Fruit fly (Drosophila melanogaster) whole organism, embryonic: ENCODE data around the gene Ir87a.
A peak's percentile ranks its signal among the peaks of the same experiment; 100 is the strongest.

Experiments used
- ATbp ChIP-seq: fragments of 200-800 bp; sonication (Bioruptor generic); optimal IDR thresholded peaks from 2 replicates; lab custom pipeline; 2017; ENCODE audit warnings: missing biosample characterization, mild to moderate bottlenecking, missing genetic modification characterization, missing genetic modification reagents
- C15 ChIP-seq: fragments of 200-800 bp; sonication (Bioruptor generic); IDR thresholded peaks from 3 replicates; pipeline ENCODE4 v1.3.6; 2022; ENCODE audit warnings: missing biosample characterization, missing genetic modification characterization
- CG10321 ChIP-seq: fragments of 200-800 bp; sonication (Bioruptor generic); IDR thresholded peaks from 2 replicates; pipeline ENCODE4 v1.3.6; 2022; ENCODE audit warnings: missing biosample characterization, missing genetic modification characterization
- CG10543 ChIP-seq: fragments of 200-800 bp; sonication (Bioruptor generic); optimal IDR thresholded peaks from 3 replicates; lab custom pipeline; 2017; ENCODE audit warnings: missing biosample characterization, mild to moderate bottlenecking, missing genetic modification characterization, moderate library complexity
- CG11696 ChIP-seq: fragments of 200-800 bp; sonication (Bioruptor generic); IDR thresholded peaks from 2 replicates; pipeline ENCODE4 v1.3.6; 2022; ENCODE audit warnings: missing biosample characterization, missing genetic modification characterization
- CG14441 ChIP-seq: fragments of 200-800 bp; sonication (Bioruptor generic); IDR thresholded peaks from 2 replicates; pipeline ENCODE4 v1.3.6; 2022; ENCODE audit warnings: missing biosample characterization, missing genetic modification characterization
- CG16815 ChIP-seq: fragments of 200-800 bp; sonication (Bioruptor generic); optimal IDR thresholded peaks from 3 replicates; lab custom pipeline; 2017; ENCODE audit warnings: missing biosample characterization, mild to moderate bottlenecking, missing genetic modification characterization
- CG17912 ChIP-seq: fragments of 200-800 bp; sonication (Bioruptor generic); optimal IDR thresholded peaks from 2 replicates; lab custom pipeline; 2018; ENCODE audit warnings: missing biosample characterization, mild to moderate bottlenecking, missing genetic modification characterization
- CG18262 ChIP-seq: fragments of 200-800 bp; optimal IDR thresholded peaks from 3 replicates; lab custom pipeline; 2019; ENCODE audit warnings: missing biosample characterization, mild to moderate bottlenecking, missing genetic modification characterization, moderate library complexity
- CG2120 ChIP-seq: fragments of 200-800 bp; sonication (Bioruptor generic); optimal IDR thresholded peaks from 3 replicates; lab custom pipeline; 2016; ENCODE audit warnings: missing biosample characterization, missing genetic modification characterization
- CG30403 ChIP-seq: fragments of 200-800 bp; sonication (Bioruptor generic); optimal IDR thresholded peaks from 3 replicates; lab custom pipeline; 2016; ENCODE audit warnings: missing biosample characterization, missing genetic modification characterization
- CG30431 ChIP-seq: fragments of 200-800 bp; sonication (Bioruptor generic); optimal IDR thresholded peaks from 2 replicates; lab custom pipeline; 2017; ENCODE audit warnings: missing biosample characterization, missing genetic modification characterization
- CG4360 ChIP-seq: fragments of 200-800 bp; sonication (Bioruptor generic); IDR thresholded peaks from 2 replicates; pipeline ENCODE4 v1.3.6; 2022; ENCODE audit warnings: missing biosample characterization, missing genetic modification characterization
- CG6654 ChIP-seq: fragments of 200-800 bp; sonication (Bioruptor generic); optimal IDR thresholded peaks from 2 replicates; lab custom pipeline; 2017; ENCODE audit warnings: missing biosample characterization, mild to moderate bottlenecking, missing genetic modification characterization
- CG7357 ChIP-seq: fragments of 200-800 bp; sonication (Bioruptor generic); IDR thresholded peaks from 3 replicates; pipeline ENCODE4 v1.3.6; 2022; ENCODE audit warnings: missing biosample characterization, missing genetic modification characterization
- CG7839 ChIP-seq: fragments of 200-800 bp; sonication (Bioruptor generic); optimal IDR thresholded peaks from 3 replicates; lab custom pipeline; 2018; ENCODE audit warnings: missing biosample characterization, mild to moderate bottlenecking, missing genetic modification characterization, moderate library complexity
- CG8359 ChIP-seq: fragments of 200-800 bp; sonication (Bioruptor generic); optimal IDR thresholded peaks from 2 replicates; lab custom pipeline; 2017; ENCODE audit warnings: missing biosample characterization, mild to moderate bottlenecking, missing genetic modification characterization, borderline replicate concordance
- CG8388 ChIP-seq: fragments of 200-800 bp; sonication (Bioruptor generic); optimal IDR thresholded peaks from 2 replicates; lab custom pipeline; 2019; ENCODE audit warnings: missing biosample characterization, mild to moderate bottlenecking, missing genetic modification characterization, moderate library complexity
- CG9817 ChIP-seq: fragments of 200-800 bp; sonication (Bioruptor generic); optimal IDR thresholded peaks from 2 replicates; lab custom pipeline; 2018; ENCODE audit warnings: missing biosample characterization, mild to moderate bottlenecking, missing genetic modification characterization, moderate library complexity
- Ets65A ChIP-seq: fragments of 200-800 bp; sonication (Bioruptor generic); peaks from one replicate; lab custom pipeline; 2016; ENCODE audit warnings: missing biosample characterization, missing genetic modification characterization
- Gug ChIP-seq: fragments of 200-800 bp; sonication (Bioruptor generic); IDR thresholded peaks from 4 replicates; pipeline ENCODE4 v1.3.6; 2022; ENCODE audit warnings: missing biosample characterization, missing genetic modification characterization
- HLH4C ChIP-seq: fragments of 200-800 bp; sonication (Bioruptor generic); IDR thresholded peaks from 3 replicates; pipeline ENCODE4 v1.3.6; 2022; ENCODE audit warnings: missing biosample characterization, missing genetic modification characterization; ENCODE audit not compliant: partially characterized antibody
- Hr78 ChIP-seq, 2 experiments: fragments of 200-800 bp in 1 of 2; fragments of >200 bp in 1 of 2; sonication (Bioruptor generic) in 1 of 2; optimal IDR thresholded peaks; 2 replicates each; lab custom pipeline; 2017 to 2019; ENCODE audit warnings: missing biosample characterization in 2 of 2, missing genetic modification characterization in 2 of 2, mild to moderate bottlenecking in 1 of 2, moderate library complexity in 1 of 2
- Lhr ChIP-seq: fragments of 200-800 bp; sonication (Bioruptor generic); optimal IDR thresholded peaks from 3 replicates; lab custom pipeline; 2017; ENCODE audit warnings: mild to moderate bottlenecking, missing biosample characterization, missing genetic modification reagents, missing genetic modification characterization
- Med ChIP-seq: fragments of 200-800 bp; sonication (Bioruptor generic); peaks from one replicate; lab custom pipeline; 2016; ENCODE audit warnings: missing biosample characterization, missing genetic modification characterization, mild to moderate bottlenecking, inconsistent platforms, moderate library complexity
- Nf-YA ChIP-seq: fragments of 200-800 bp; sonication (Bioruptor generic); IDR thresholded peaks from 2 replicates; pipeline ENCODE4 v1.3.6; 2022; ENCODE audit warnings: missing biosample characterization, missing genetic modification characterization
- PHDP ChIP-seq: fragments of 200-800 bp; sonication (Bioruptor generic); optimal IDR thresholded peaks from 3 replicates; lab custom pipeline; 2018; ENCODE audit warnings: missing biosample characterization, mild to moderate bottlenecking, missing genetic modification characterization, moderate library complexity
- Poxn ChIP-seq: fragments of 200-800 bp; sonication (Bioruptor generic); IDR thresholded peaks from 2 replicates; pipeline ENCODE4 v1.3.6; 2022; ENCODE audit warnings: missing biosample characterization, missing genetic modification characterization
- Side ChIP-seq: fragments of 200-800 bp; sonication (Bioruptor generic); optimal IDR thresholded peaks from 2 replicates; lab custom pipeline; 2016; ENCODE audit warnings: missing biosample characterization, missing genetic modification characterization
- Trl ChIP-seq, 3 experiments: fragments of >200 bp in 2 of 3; fragments of 200-800 bp in 1 of 3; sonication (Bioruptor generic) in 1 of 3; optimal IDR thresholded peaks; 2 replicates in 1 of 3; 3 replicates in 2 of 3; lab custom pipeline; 2016 to 2017; ENCODE audit warnings: missing biosample characterization in 1 of 3, missing genetic modification characterization in 1 of 3
- Xbp1 ChIP-seq: fragments of 200-800 bp; sonication (Bioruptor generic); optimal IDR thresholded peaks from 3 replicates; lab custom pipeline; 2016; ENCODE audit warnings: missing biosample characterization, mild to moderate bottlenecking, missing genetic modification characterization
- bigmax ChIP-seq: fragments of 200-800 bp; sonication (Bioruptor generic); optimal IDR thresholded peaks from 2 replicates; lab custom pipeline; 2018; ENCODE audit warnings: missing biosample characterization, mild to moderate bottlenecking, missing genetic modification characterization
- chif ChIP-seq, 2 experiments: fragments of 200-800 bp; sonication (Bioruptor generic); optimal IDR thresholded peaks; 3 replicates each; lab custom pipeline; 2016; ENCODE audit warnings: missing biosample characterization in 2 of 2, missing genetic modification characterization in 2 of 2
- dmrt99B ChIP-seq: fragments of 200-800 bp; sonication (Bioruptor generic); optimal IDR thresholded peaks from 2 replicates; lab custom pipeline; 2018; ENCODE audit warnings: missing biosample characterization, mild to moderate bottlenecking, missing genetic modification characterization, moderate library complexity
- esg ChIP-seq: fragments of 200-800 bp; sonication (Bioruptor generic); conservative IDR thresholded peaks from 2 replicates; pipeline ENCODE4 v1.3.6; 2022; ENCODE audit warnings: missing biosample characterization, missing genetic modification characterization
- gcm ChIP-seq: fragments of 200-800 bp; sonication (Bioruptor generic); optimal IDR thresholded peaks from 2 replicates; lab custom pipeline; 2019; ENCODE audit warnings: missing biosample characterization, mild to moderate bottlenecking, missing genetic modification characterization, moderate library complexity
- gsb-n ChIP-seq: fragments of 200-800 bp; sonication (Bioruptor generic); optimal IDR thresholded peaks from 3 replicates; lab custom pipeline; 2018; ENCODE audit warnings: missing biosample characterization, mild to moderate bottlenecking, missing genetic modification characterization
- her ChIP-seq: fragments of 200-800 bp; sonication (Bioruptor generic); optimal IDR thresholded peaks from 2 replicates; lab custom pipeline; 2016; ENCODE audit warnings: missing biosample characterization, missing genetic modification characterization
- hth ChIP-seq: fragments of >200 bp; optimal IDR thresholded peaks from 2 replicates; lab custom pipeline; 2017; ENCODE audit warnings: inconsistent platforms
- lmd ChIP-seq: fragments of 200-800 bp; sonication (Bioruptor generic); IDR thresholded peaks from 2 replicates; pipeline ENCODE4 v1.3.6; 2022; ENCODE audit warnings: missing biosample characterization, missing genetic modification characterization
- lola ChIP-seq, 3 experiments: fragments of >200 bp in 2 of 3; fragments of 200-800 bp in 1 of 3; sonication (Bioruptor generic) in 1 of 3; optimal IDR thresholded peaks; 2 replicates each; lab custom pipeline; 2017 to 2019; ENCODE audit warnings: missing biosample characterization in 3 of 3, missing genetic modification characterization in 3 of 3, mild to moderate bottlenecking in 1 of 3, moderate library complexity in 1 of 3
- pum ChIP-seq: fragments of 200-800 bp; sonication (Bioruptor generic); optimal IDR thresholded peaks from 2 replicates; lab custom pipeline; 2016; ENCODE audit warnings: missing biosample characterization, missing genetic modification characterization
- schlank ChIP-seq: fragments of 200-800 bp; sonication (Bioruptor generic); optimal IDR thresholded peaks from 2 replicates; lab custom pipeline; 2018; ENCODE audit warnings: missing biosample characterization, mild to moderate bottlenecking, missing genetic modification characterization
- sens-2 ChIP-seq: fragments of 200-800 bp; sonication (Bioruptor generic); IDR thresholded peaks from 2 replicates; pipeline ENCODE4 v1.3.6; 2022; ENCODE audit warnings: missing biosample characterization, missing genetic modification characterization
- sim ChIP-seq: fragments of 200-800 bp; sonication (Bioruptor generic); IDR thresholded peaks from 2 replicates; pipeline ENCODE4 v1.3.6; 2022; ENCODE audit warnings: missing biosample characterization, missing genetic modification characterization
- slp2 ChIP-seq: fragments of 200-800 bp; sonication (Bioruptor generic); optimal IDR thresholded peaks from 2 replicates; lab custom pipeline; 2016; ENCODE audit warnings: missing biosample characterization, missing genetic modification characterization
- trem ChIP-seq: fragments of 200-800 bp; optimal IDR thresholded peaks from 3 replicates; lab custom pipeline; 2019; ENCODE audit warnings: missing biosample characterization, mild to moderate bottlenecking, missing genetic modification characterization, moderate library complexity
- vnd ChIP-seq: fragments of 200-800 bp; sonication (Bioruptor generic); IDR thresholded peaks from 3 replicates; pipeline ENCODE4 v1.3.6; 2022; ENCODE audit warnings: missing biosample characterization, missing genetic modification characterization; ENCODE audit not compliant: partially characterized antibody
- zf30C ChIP-seq: fragments of 200-800 bp; sonication (Bioruptor generic); optimal IDR thresholded peaks from 3 replicates; lab custom pipeline; 2018; ENCODE audit warnings: missing biosample characterization, mild to moderate bottlenecking, missing genetic modification characterization
- zfh1 ChIP-seq: fragments of 200-800 bp; sonication (Bioruptor generic); IDR thresholded peaks from 3 replicates; pipeline ENCODE4 v1.3.6; 2022; ENCODE audit warnings: missing biosample characterization, missing genetic modification characterization

Gene Ir87a

dm6 chr3R:13469246-13469645 is 49.2 kb downstream of the Ir87a start (continued):
- TF ChIP-seq CG9817, result no peak
- no peak for TF ChIP-seq CG8359
- peak; percentile 41; the same call in 1 of the 2 replicates for TF ChIP-seq lmd (GFP tag; lab: Robert Waterston, UW)
- TF ChIP-seq CG11696 (GFP tag; lab: Robert Waterston, UW), result peak; percentile 46; the same call in 1 of the 2 replicates
- no peak for TF ChIP-seq Trl (optimal IDR thresholded peaks at IDR 0.05; lab: Kevin White, UChicago)
- TF ChIP-seq Trl (GFP tag; optimal IDR thresholded peaks at IDR 0.05; lab: Kevin White, UChicago), result peak; percentile 1
- peak; percentile 22 for TF ChIP-seq pum (GFP tag; lab: Kevin White, UChicago)
- TF ChIP-seq chif (GFP tag; optimal IDR thresholded peaks at IDR 0.05; lab: Kevin White, UChicago), result peak; percentile 28 to 53
- TF ChIP-seq CG30431 (GFP tag; lab: Kevin White, UChicago), result no peak
- peak; percentile 45; the same call in 2 of the 3 replicates for TF ChIP-seq CG7357 (GFP tag; lab: Robert Waterston, UW)
- TF ChIP-seq esg (GFP tag; lab: Robert Waterston, UW), result 0 out of 2 replicates have a peak, but pooled peaks have one; percentile 10
- TF ChIP-seq CG4360 (GFP tag; lab: Robert Waterston, UW), result 0 out of 2 replicates have a peak, but pooled peaks have one; percentile 7
- TF ChIP-seq dmrt99B (tag; lab: Kevin White, UChicago), result peak; percentile 39
- TF ChIP-seq CG17912 (GFP tag; lab: Kevin White, UChicago), result no peak
- peak; percentile 80 for TF ChIP-seq gcm
- no peak for TF ChIP-seq CG10321 (GFP tag; lab: Robert Waterston, UW)
- TF ChIP-seq PHDP (tag; lab: Kevin White, UChicago), result peak; percentile 24
- TF ChIP-seq CG6654 (GFP tag; lab: Kevin White, UChicago), result no peak
- TF ChIP-seq CG30403 (GFP tag; lab: Kevin White, UChicago), result peak; percentile 47
- peak; percentile 23 for TF ChIP-seq Side (GFP tag; lab: Kevin White, UChicago)
- TF ChIP-seq her (GFP tag; lab: Kevin White, UChicago), result no peak
- no peak for TF ChIP-seq Nf-YA (GFP tag; lab: Robert Waterston, UW)
- TF ChIP-seq C15 (GFP tag; lab: Robert Waterston, UW), result no peak
- TF ChIP-seq Poxn, result no peak
- no peak for TF ChIP-seq sens-2 (GFP tag; lab: Robert Waterston, UW)
- TF ChIP-seq zf30C (GFP tag; lab: Kevin White, UChicago), result peak; percentile 76
- no peak for TF ChIP-seq CG10543 (GFP tag; lab: Kevin White, UChicago)
- TF ChIP-seq vnd, result no peak
- TF ChIP-seq ATbp (GFP tag; lab: Kevin White, UChicago), result peak; percentile 11
- TF ChIP-seq gsb-n (tag; lab: Kevin White, UChicago), result peak; percentile 73
- TF ChIP-seq trem, result no peak
- 0 out of 3 replicates have a peak, but pooled peaks have one; percentile 14 for TF ChIP-seq zfh1
- peak; percentile 15 for TF ChIP-seq CG8388 (GFP tag; lab: Kevin White, UChicago)
- TF ChIP-seq sim (GFP tag; lab: Robert Waterston, UW), result peak; percentile 54; the same call in 1 of the 2 replicates
- TF ChIP-seq CG7839 (tag; lab: Kevin White, UChicago), result peak; percentile 48
- peak; percentile 13; the same call in 1 of the 4 replicates for TF ChIP-seq Gug (GFP tag; lab: Robert Waterston, UW)
- TF ChIP-seq Hr78 (GFP tag; optimal IDR thresholded peaks at IDR 0.05; lab: Kevin White, UChicago), result peak in 1 of 2 experiments; percentile 22
- TF ChIP-seq HLH4C, result no peak
- TF ChIP-seq CG14441 (GFP tag; lab: Robert Waterston, UW), result 0 out of 2 replicates have a peak, but pooled peaks have one; percentile 22
- TF ChIP-seq lola (GFP tag; optimal IDR thresholded peaks at IDR 0.05; lab: Kevin White, UChicago), result peak in 1 of 3 experiments; percentile 67
- TF ChIP-seq CG18262 (tag; lab: Kevin White, UChicago), result peak; percentile 66
- peak; percentile 83 for TF ChIP-seq Med (GFP tag; lab: Kevin White, UChicago)
- TF ChIP-seq slp2, result peak; percentile 11
- no peak for TF ChIP-seq Lhr (GFP tag; lab: Kevin White, UChicago)
- TF ChIP-seq Ets65A (GFP tag; lab: Kevin White, UChicago), result peak; percentile 67
- no peak for TF ChIP-seq bigmax
- peak; percentile 37 for TF ChIP-seq CG16815 (GFP tag; lab: Kevin White, UChicago)
- TF ChIP-seq CG2120 (GFP tag; lab: Kevin White, UChicago), result peak; percentile 8
- TF ChIP-seq schlank, result no peak
- TF ChIP-seq Xbp1 (GFP tag; lab: Kevin White, UChicago), result peak; percentile 24
- TF ChIP-seq hth (lab: Kevin White, UChicago), result no peak
